Worm (Caenorhabditis elegans): Measurements from ENCODE around the gene C17E7.4.

ce11 chrV:3884550-3884949 lies 8.1 kb upstream of the C17E7.4 start:
- TF ChIP-seq nhr-12 (tag; optimal IDR thresholded peaks at IDR 0.05) (no peak), aly-2 (tag; optimal IDR thresholded peaks at IDR 0.05) (no peak), fkh-10 (GFP tag; optimal IDR thresholded peaks at IDR 0.05) (no peak), fos-1 (tag; optimal IDR thresholded peaks at IDR 0.05) (no peak), nhr-25 (tag; optimal IDR thresholded peaks at IDR 0.05) (no peak), ztf-4 (tag; optimal IDR thresholded peaks at IDR 0.05) (no peak), lin-39 (tag; optimal IDR thresholded peaks at IDR 0.05) (no peak), ceh-28 (tag; optimal IDR thresholded peaks at IDR 0.05) (no peak), nhr-43 (tag; optimal IDR thresholded peaks at IDR 0.05; ENCODE audit: poor library complexity, severe bottlenecking) (no peak)

Measured in whole organism, L3 larva.